Worm (Caenorhabditis elegans): ENCODE results near the gene npp-9.

- TF ChIP-seq dao-5 (tag; optimal IDR thresholded peaks at IDR 0.05) (no peak), him-1 (tag; optimal IDR thresholded peaks at IDR 0.05) (no peak)
Measured at ce11 chrIII:3414412-3414811, 10.1 kb upstream of the npp-9 start.

Measured in whole organism, L4/young adult.